Fruit fly (Drosophila melanogaster) S2 (cell line): Measurements from ENCODE around the gene gish.

ENCODE experiments used
- CG8478 ChIP-seq: fragments of >200 bp; optimal IDR thresholded peaks from 2 replicates; lab custom pipeline; 2018
- CTCF ChIP-seq, 2 experiments: fragments of >200 bp; optimal IDR thresholded peaks; 2 replicates each; lab custom pipeline; 2018

DNA sequence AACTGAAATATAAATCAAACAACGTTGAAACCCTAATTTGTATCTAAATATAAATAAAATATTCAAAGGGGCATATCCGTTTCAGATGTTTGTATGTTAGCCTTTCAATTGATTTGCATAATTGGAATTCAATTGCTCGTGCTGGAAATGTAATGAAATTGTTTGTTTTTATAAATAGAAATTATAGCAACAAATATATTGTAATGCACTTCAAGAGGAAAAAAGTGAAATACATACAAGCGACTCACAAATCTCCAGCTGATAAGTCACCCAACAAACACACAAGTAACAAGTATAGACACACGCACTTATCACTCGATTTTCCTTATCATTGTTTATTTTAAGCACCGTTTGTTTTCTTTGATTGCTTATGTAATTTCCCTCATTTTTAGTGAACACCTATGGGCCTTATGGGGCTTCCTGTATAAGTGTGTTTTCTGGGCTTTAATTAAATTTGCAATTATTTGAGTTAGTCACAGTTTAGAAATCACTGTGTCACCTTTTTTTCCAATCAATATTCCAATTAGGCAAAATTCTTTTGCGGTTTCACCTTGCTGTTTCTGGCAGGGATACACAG lies 13.4 kb downstream of the gish start:
- no peak for TF ChIP-seq CTCF (optimal IDR thresholded peaks at IDR 0.05; lab: Kevin White, UChicago)
- no peak for TF ChIP-seq CG8478 (lab: Kevin White, UChicago)
